Worm (Caenorhabditis elegans): ENCODE measurements around the gene ZK1240.5.

ce11 chrII:2298742-2299141 is 19.0 kb downstream of the ZK1240.5 start, which contains the start of gene B0281.4:
- TF ChIP-seq tra-4 (tag; optimal IDR thresholded peaks at IDR 0.05), result no peak
- TF ChIP-seq ceh-13 (GFP tag; optimal IDR thresholded peaks at IDR 0.05), result no peak
